Fruit fly (Drosophila melanogaster): ENCODE results near the gene CG5653.
A peak's percentile ranks its signal among the peaks of the same experiment; 100 is the strongest.

Gene CG5653

DNA sequence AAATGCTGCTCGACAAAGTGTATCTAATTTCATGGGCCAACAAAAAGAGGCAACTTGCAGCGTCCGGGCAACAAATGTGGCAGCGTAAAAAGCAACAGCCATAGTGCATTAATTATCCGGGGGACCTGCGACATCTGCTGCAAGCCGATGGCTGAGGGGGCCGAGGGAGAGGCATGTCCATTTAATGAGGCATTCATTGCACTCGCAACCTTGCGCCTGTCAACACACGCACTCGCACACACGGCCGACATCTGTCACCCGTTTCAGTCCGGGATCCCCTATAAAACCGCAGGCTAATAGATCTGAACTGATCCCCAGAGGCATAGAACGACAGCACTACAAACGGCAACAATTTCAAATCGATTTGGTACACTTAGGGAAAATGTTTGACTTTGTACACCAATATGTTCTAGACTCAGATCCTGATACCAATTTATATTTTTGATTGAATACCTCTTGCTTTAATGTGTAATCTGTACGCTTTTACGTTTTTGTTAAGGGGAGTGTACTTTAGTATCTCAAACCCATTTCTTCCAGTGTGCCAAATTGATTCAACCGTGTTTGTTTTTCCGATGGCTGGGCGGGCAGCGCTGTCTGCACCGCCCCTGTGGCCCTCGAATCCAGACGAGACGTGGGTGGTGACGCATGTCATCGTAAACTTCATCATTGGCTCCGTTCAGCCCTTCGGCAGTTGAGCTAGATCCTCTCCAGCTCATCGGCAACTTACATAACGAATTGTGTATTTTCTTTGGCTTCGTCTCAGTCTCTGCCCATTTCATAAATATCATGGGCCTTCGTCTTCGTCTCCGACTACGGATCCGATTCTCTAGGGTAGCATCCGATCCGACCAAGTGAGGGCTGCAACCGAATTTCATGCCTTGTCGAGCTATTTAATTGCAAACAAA lies 45.6 kb upstream of the CG5653 start (continued):
- TF ChIP-seq CG10321 (GFP tag; IDR thresholded peaks at IDR 0.05): no peak
- peak; percentile 64 for TF ChIP-seq crol (GFP tag; IDR thresholded peaks at IDR 0.05)
- peak; percentile 68 for TF ChIP-seq ems (GFP tag; optimal IDR thresholded peaks at IDR 0.05)
- peak; percentile 20 for TF ChIP-seq HLHmδ (GFP tag; optimal IDR thresholded peaks at IDR 0.05)
- TF ChIP-seq maf-S (GFP tag; optimal IDR thresholded peaks at IDR 0.05): peak; percentile 38
- TF ChIP-seq CG1647 (GFP tag; optimal IDR thresholded peaks at IDR 0.05): peak; percentile 21
- TF ChIP-seq CrebB (tag; optimal IDR thresholded peaks at IDR 0.05): no peak
- peak; percentile 33 for TF ChIP-seq HLH54F (GFP tag; optimal IDR thresholded peaks at IDR 0.05)
- TF ChIP-seq CG31365 (tag; optimal IDR thresholded peaks at IDR 0.05): no peak
- TF ChIP-seq CG6175 (GFP tag; IDR thresholded peaks at IDR 0.05): no peak
- peak; percentile 15 for TF ChIP-seq gcm2 (GFP tag; optimal IDR thresholded peaks at IDR 0.05)
- no peak for TF ChIP-seq zen2 (GFP tag; IDR thresholded peaks at IDR 0.05; ENCODE audit: partially characterized antibody)
- peak; percentile 57 for TF ChIP-seq ATbp (GFP tag; optimal IDR thresholded peaks at IDR 0.05)
- peak; percentile 54 for TF ChIP-seq fd64A (GFP tag; optimal IDR thresholded peaks at IDR 0.05)
- TF ChIP-seq Rx (GFP tag; IDR thresholded peaks at IDR 0.05): peak; percentile 71
- TF ChIP-seq HLH4C (GFP tag; IDR thresholded peaks at IDR 0.05; ENCODE audit: partially characterized antibody): no peak
- TF ChIP-seq CG15269 (tag; optimal IDR thresholded peaks at IDR 0.05): no peak
- no peak for TF ChIP-seq prd (optimal IDR thresholded peaks at IDR 0.05)
- TF ChIP-seq prd (GFP tag; IDR thresholded peaks at IDR 0.05): peak; percentile 90
- peak; percentile 63 for TF ChIP-seq ap (GFP tag; IDR thresholded peaks at IDR 0.05)
- peak; percentile 69 for TF ChIP-seq Oli (tag; optimal IDR thresholded peaks at IDR 0.05)
- no peak for TF ChIP-seq CG4707 (GFP tag; optimal IDR thresholded peaks at IDR 0.05)
- peak; percentile 65 for TF ChIP-seq CG18764 (GFP tag; optimal IDR thresholded peaks at IDR 0.05)
- peak; percentile 76 for TF ChIP-seq CG10654 (GFP tag; optimal IDR thresholded peaks at IDR 0.05)
- TF ChIP-seq Nf-YC (tag; optimal IDR thresholded peaks at IDR 0.05): no peak
- TF ChIP-seq CG43689 (GFP tag; IDR thresholded peaks at IDR 0.05): peak; percentile 49; the same call in 1 of the 2 replicates
- TF ChIP-seq ci (GFP tag; IDR thresholded peaks at IDR 0.05): peak; percentile 92
- peak; percentile 32 for TF ChIP-seq Bdp1 (GFP tag; optimal IDR thresholded peaks at IDR 0.05)
- 0 out of 2 replicates have a peak, but pooled peaks have one; percentile 32 for TF ChIP-seq dimm (GFP tag; IDR thresholded peaks at IDR 0.05)
- no peak for TF ChIP-seq CG6854 (GFP tag; optimal IDR thresholded peaks at IDR 0.05)
- no peak for TF ChIP-seq Dek (tag; optimal IDR thresholded peaks at IDR 0.05)
- TF ChIP-seq Awh (GFP tag; IDR thresholded peaks at IDR 0.05): peak; percentile 73
- TF ChIP-seq tio (GFP tag; optimal IDR thresholded peaks at IDR 0.05): no peak
- peak; percentile 78 for TF ChIP-seq CG8388 (GFP tag; optimal IDR thresholded peaks at IDR 0.05)
- TF ChIP-seq CG3995 (GFP tag; optimal IDR thresholded peaks at IDR 0.05): no peak
- no peak for TF ChIP-seq sug (tag; optimal IDR thresholded peaks at IDR 0.05)
- no peak for TF ChIP-seq CG7928 (GFP tag; optimal IDR thresholded peaks at IDR 0.05)
- peak; percentile 66 for TF ChIP-seq CG30403 (GFP tag; optimal IDR thresholded peaks at IDR 0.05)
- no peak for TF ChIP-seq cad (GFP tag; optimal IDR thresholded peaks at IDR 0.05)
- peak in 1 of 2 experiments; percentile 8 for TF ChIP-seq crp (GFP tag; optimal IDR thresholded peaks at IDR 0.05)
- TF ChIP-seq CG1792 (GFP tag; optimal IDR thresholded peaks at IDR 0.05): peak; percentile 66
- no peak for TF ChIP-seq Hey (tag; optimal IDR thresholded peaks at IDR 0.05)
- TF ChIP-seq CG16815 (GFP tag; optimal IDR thresholded peaks at IDR 0.05): peak; percentile 87
- peak; percentile 55 for TF ChIP-seq tx (GFP tag; optimal IDR thresholded peaks at IDR 0.05)
- no peak for TF ChIP-seq grn (GFP tag; optimal IDR thresholded peaks at IDR 0.05)
- TF ChIP-seq D19B (GFP tag; optimal IDR thresholded peaks at IDR 0.05): no peak
- no peak for TF ChIP-seq CG2129 (GFP tag; IDR thresholded peaks at IDR 0.05; ENCODE audit: partially characterized antibody)
- TF ChIP-seq knrl (GFP tag; IDR thresholded peaks at IDR 0.05; ENCODE audit: partially characterized antibody): no peak
- TF ChIP-seq Poxn (GFP tag; IDR thresholded peaks at IDR 0.05): no peak
